Worm (Caenorhabditis elegans) whole organism, L4 larva: ENCODE data around the gene bath-26.

ENCODE experiments used
- gei-8 ChIP-seq: fragments of 200-800 bp; sonication (Bioruptor generic); optimal IDR thresholded peaks from 2 replicates; lab custom pipeline; 2018; ENCODE audit warnings: mild to moderate bottlenecking, missing genetic modification characterization, missing compliant biosample characterization
- lsy-2 ChIP-seq, 2 experiments: fragments of 150-350 bp in 1 of 2; sonication (generic microtip) in 1 of 2; optimal IDR thresholded peaks; 2 replicates each; lab custom pipeline; 2014 to 2017; ENCODE audit warnings: missing biosample characterization in 2 of 2, missing genetic modification characterization in 2 of 2
- tra-1 ChIP-seq: fragments of 200-800 bp; sonication (Bioruptor generic); IDR thresholded peaks from 2 replicates; pipeline ENCODE4 v1.3.6; 2022; ENCODE audit warnings: missing genetic modification reagents, missing genetic modification characterization, missing compliant biosample characterization

- TF ChIP-seq lsy-2 (tag; optimal IDR thresholded peaks at IDR 0.05; lab: Kevin White, UChicago) (no peak), gei-8 (GFP tag; lab: Kevin White, UChicago) (no peak), tra-1 (GFP tag; lab: Robert Waterston, UW) (no peak)
Measured at ce11 chrII:1589845-1590244, 10.7 kb downstream of the bath-26 start, which contains the start of gene T07H3.7.
